Worm (Caenorhabditis elegans) whole organism, late embryonic: ENCODE results near the gene C26B9.6.

Experiments
- Y22D7AL.16 ChIP-seq: sonication (generic microtip); optimal IDR thresholded peaks from 2 replicates; lab custom pipeline; 2016; ENCODE audit warnings: missing genetic modification characterization, missing compliant biosample characterization
- ceh-24 ChIP-seq: sonication (generic microtip); optimal IDR thresholded peaks from 2 replicates; lab custom pipeline; 2016; ENCODE audit warnings: mild to moderate bottlenecking, missing genetic modification characterization, missing compliant biosample characterization
- fkh-6 ChIP-seq: sonication (generic microtip); optimal IDR thresholded peaks from 2 replicates; lab custom pipeline; 2016; ENCODE audit warnings: missing genetic modification characterization, missing compliant biosample characterization
- hlh-8 ChIP-seq: sonication (generic microtip); optimal IDR thresholded peaks from 2 replicates; lab custom pipeline; 2016; ENCODE audit warnings: missing genotype, missing genetic modification characterization, missing compliant biosample characterization
- lin-11 ChIP-seq: fragments of 200-800 bp; sonication (Bioruptor generic); optimal IDR thresholded peaks from 2 replicates; lab custom pipeline; 2018; ENCODE audit warnings: mild to moderate bottlenecking, missing genetic modification characterization, missing compliant biosample characterization
- nhr-11 ChIP-seq: fragments of 150-350 bp; optimal IDR thresholded peaks from 2 replicates; lab custom pipeline; 2014; ENCODE audit warnings: missing biosample characterization, missing genetic modification characterization
- pax-1 ChIP-seq: fragments of 150-350 bp; optimal IDR thresholded peaks from 2 replicates; lab custom pipeline; 2014; ENCODE audit warnings: missing biosample characterization, missing genetic modification characterization
- pha-2 ChIP-seq: sonication (generic microtip); optimal IDR thresholded peaks from 2 replicates; lab custom pipeline; 2017; ENCODE audit warnings: mild to moderate bottlenecking, missing genetic modification characterization, missing compliant biosample characterization
- sox-4 ChIP-seq: sonication (generic microtip); optimal IDR thresholded peaks from 2 replicates; lab custom pipeline; 2017; ENCODE audit warnings: mild to moderate bottlenecking, missing genetic modification characterization, inconsistent platforms, missing compliant biosample characterization
- ttx-3 ChIP-seq: sonication (generic microtip); optimal IDR thresholded peaks from 2 replicates; lab custom pipeline; 2016; ENCODE audit warnings: missing genetic modification reagents, missing genetic modification characterization, missing compliant biosample characterization

DNA sequence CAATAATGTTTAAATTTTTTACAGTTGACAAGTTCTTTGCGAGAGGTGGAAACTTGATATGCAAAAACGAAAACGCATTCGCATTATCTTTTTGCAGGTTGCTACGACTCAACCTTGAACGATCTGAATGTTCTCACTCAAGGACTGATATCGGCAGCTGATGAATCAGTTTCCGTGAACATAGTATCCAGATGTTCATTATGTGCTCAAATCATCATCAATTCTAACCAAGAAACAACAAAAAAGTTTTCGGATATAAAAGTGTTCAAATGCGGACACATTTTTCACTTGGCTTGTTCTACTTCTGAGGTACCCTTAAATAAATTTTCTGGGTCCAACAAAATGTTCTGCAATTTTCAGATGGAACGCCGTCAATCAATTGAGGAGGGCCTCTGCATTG lies 46.2 kb downstream of the C26B9.6 start:
- TF ChIP-seq ttx-3 (tag; lab: Kevin White, UChicago) (no peak), nhr-11 (tag; lab: Kevin White, UChicago) (no peak), fkh-6 (tag; lab: Kevin White, UChicago) (no peak), sox-4 (no peak), ceh-24 (tag; lab: Kevin White, UChicago) (no peak), pax-1 (tag; lab: Kevin White, UChicago) (no peak), lin-11 (tag; lab: Kevin White, UChicago) (no peak), pha-2 (tag; lab: Kevin White, UChicago) (no peak), Y22D7AL.16 (tag; lab: Kevin White, UChicago) (no peak), hlh-8 (no peak)
